Worm (Caenorhabditis elegans) whole organism, L4/young adult: ENCODE data around the gene F41E6.5.

Experiments used
- W03F9.2 ChIP-seq: fragments of 150-350 bp; optimal IDR thresholded peaks from 2 replicates; lab custom pipeline; 2014; ENCODE audit warnings: missing biosample characterization, missing genetic modification characterization
- dao-5 ChIP-seq: sonication (generic microtip); optimal IDR thresholded peaks from 2 replicates; lab custom pipeline; 2016; ENCODE audit warnings: missing genotype, missing genetic modification characterization, moderate library complexity, missing compliant biosample characterization
- him-1 ChIP-seq: sonication (generic microtip); optimal IDR thresholded peaks from 2 replicates; lab custom pipeline; 2016; ENCODE audit warnings: missing genotype, missing genetic modification reagents, missing genetic modification characterization, missing compliant biosample characterization

DNA sequence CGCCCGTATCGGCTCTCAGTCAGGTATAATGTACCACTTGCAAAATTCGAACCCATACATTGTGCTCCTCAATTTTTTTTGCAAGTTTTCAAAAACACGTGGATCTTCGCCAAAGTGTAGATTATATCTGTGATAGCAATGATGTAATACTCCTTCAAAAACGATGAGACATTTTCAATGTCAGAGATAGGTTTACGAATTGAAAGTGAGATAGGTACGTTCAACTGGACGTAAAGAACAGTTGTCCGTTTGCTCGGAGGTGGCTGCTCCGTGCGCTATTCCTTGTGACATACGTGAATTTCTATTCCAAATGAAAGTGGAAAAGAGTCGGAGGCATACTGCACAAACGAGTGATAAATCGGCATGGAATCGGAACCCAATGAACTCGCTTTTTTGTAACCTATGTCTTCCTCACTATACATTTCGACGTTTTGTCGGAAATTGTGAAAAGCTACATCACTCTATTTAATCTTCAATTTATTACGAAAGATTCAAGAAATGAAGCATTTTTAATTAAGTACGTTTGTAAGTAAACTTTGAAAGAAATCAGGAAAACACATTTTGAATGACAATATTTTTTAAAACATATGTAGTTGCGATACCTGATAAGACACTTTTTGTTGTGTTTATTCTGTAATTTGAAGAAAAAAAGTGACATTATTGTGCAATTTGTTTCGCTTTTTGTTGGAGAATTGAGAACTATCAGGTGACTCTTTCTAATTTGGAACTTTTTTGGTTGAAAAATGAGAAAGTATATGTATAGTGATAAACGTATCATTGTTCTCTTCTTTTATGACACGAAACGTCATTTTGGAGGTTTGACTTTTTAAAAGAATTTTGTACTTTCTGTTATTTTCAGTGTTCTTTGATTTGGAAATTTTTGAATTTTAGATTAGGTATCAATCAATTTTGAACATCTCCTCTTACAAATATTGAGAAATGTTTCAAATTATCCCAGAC is 51.5 kb downstream of the F41E6.5 start:
- TF ChIP-seq him-1 (no peak), dao-5 (tag; lab: Kevin White, UChicago) (no peak), W03F9.2 (tag; lab: Kevin White, UChicago) (no peak)
